Worm (Caenorhabditis elegans) whole organism, L2 larva: ENCODE results near the gene slc-17.5.

Experiments used
- aly-2 ChIP-seq: fragments of 150-350 bp; optimal IDR thresholded peaks from 2 replicates; lab custom pipeline; 2014; ENCODE audit warnings: missing biosample characterization, missing genetic modification characterization
- ama-1 ChIP-seq: fragments of 150-350 bp; optimal IDR thresholded peaks from 2 replicates; lab custom pipeline; 2018; ENCODE audit warnings: inconsistent platforms
- ceh-82 ChIP-seq: fragments of 150-350 bp; optimal IDR thresholded peaks from 2 replicates; lab custom pipeline; 2014; ENCODE audit warnings: missing biosample characterization, missing genetic modification characterization
- fos-1 ChIP-seq: fragments of 150-350 bp; optimal IDR thresholded peaks from 2 replicates; lab custom pipeline; 2014; ENCODE audit warnings: missing biosample characterization, missing genetic modification characterization
- gmeb-1 ChIP-seq: fragments of 150-350 bp; optimal IDR thresholded peaks from 2 replicates; lab custom pipeline; 2014; ENCODE audit warnings: missing biosample characterization, missing genetic modification characterization
- lsy-2 ChIP-seq, 2 experiments: fragments of 150-350 bp in 1 of 2; sonication (generic microtip) in 1 of 2; optimal IDR thresholded peaks; 2 replicates each; lab custom pipeline; 2014 to 2017; ENCODE audit warnings: missing biosample characterization in 2 of 2, missing genetic modification characterization in 2 of 2
- nhr-12 ChIP-seq: fragments of 150-350 bp; optimal IDR thresholded peaks from 2 replicates; lab custom pipeline; 2014; ENCODE audit warnings: missing biosample characterization, missing genetic modification characterization
- nhr-237 ChIP-seq: fragments of 150-350 bp; optimal IDR thresholded peaks from 2 replicates; lab custom pipeline; 2014; ENCODE audit warnings: missing biosample characterization, missing genetic modification characterization
- snpc-4 ChIP-seq: fragments of 150-350 bp; optimal IDR thresholded peaks from 2 replicates; lab custom pipeline; 2014; ENCODE audit warnings: missing biosample characterization, missing genetic modification characterization
- unc-62 ChIP-seq: fragments of 150-350 bp; optimal IDR thresholded peaks from 2 replicates; lab custom pipeline; 2014; ENCODE audit warnings: missing biosample characterization, missing genetic modification reagents, missing genetic modification characterization
- zag-1 ChIP-seq: fragments of 150-350 bp; optimal IDR thresholded peaks from 2 replicates; lab custom pipeline; 2014; ENCODE audit warnings: missing biosample characterization, missing genetic modification characterization
- ztf-4 ChIP-seq: fragments of 150-350 bp; optimal IDR thresholded peaks from 2 replicates; lab custom pipeline; 2014; ENCODE audit warnings: missing biosample characterization, missing genetic modification characterization

- TF ChIP-seq aly-2 (tag; lab: Kevin White, UChicago) (no peak), ztf-4 (no peak), snpc-4 (tag; lab: Kevin White, UChicago) (no peak), lsy-2 (tag; optimal IDR thresholded peaks at IDR 0.05; lab: Kevin White, UChicago) (no peak), nhr-12 (tag; lab: Kevin White, UChicago) (no peak), ama-1 (lab: Kevin White, UChicago) (no peak), nhr-237 (tag; lab: Kevin White, UChicago) (no peak), fos-1 (tag; lab: Kevin White, UChicago) (peak; percentile 41), zag-1 (no peak), unc-62 (GFP tag; lab: Kevin White, UChicago) (no peak), gmeb-1 (tag; lab: Kevin White, UChicago) (no peak), ceh-82 (no peak)
Measured at ce11 chrV:8271995-8272394, 12.7 kb downstream of the slc-17.5 start, which contains the start of gene asp-5.
